Fruit fly (Drosophila melanogaster): ENCODE data around the gene CG31937.

DNA sequence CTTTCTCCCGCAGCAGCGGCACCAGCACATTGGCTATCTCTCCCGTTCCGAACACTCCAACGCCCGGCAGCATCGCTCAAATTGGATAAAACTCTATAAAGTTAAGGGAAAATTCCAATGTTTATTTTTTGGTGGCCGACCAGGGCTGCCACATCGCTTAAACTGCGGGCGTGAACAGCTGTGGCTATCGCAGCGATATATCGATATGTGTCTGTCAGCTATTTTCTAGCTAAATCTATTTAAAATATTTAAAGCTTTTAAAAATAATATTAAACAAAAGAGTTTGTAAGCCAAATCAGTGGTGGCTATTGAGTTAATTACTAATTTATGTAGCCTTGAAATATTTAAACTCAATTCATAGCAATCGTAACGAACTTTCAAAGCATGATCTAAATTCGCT lies 22.3 kb downstream of the CG31937 start, which contains the start of the genes CG17712 and CG17648:
- TF ChIP-seq CG34224 (GFP tag; IDR thresholded peaks at IDR 0.05; ENCODE audit: partially characterized antibody) (peak; percentile 86), al (GFP tag; IDR thresholded peaks at IDR 0.05) (0 out of 2 replicates have a peak, but pooled peaks have one; percentile 19)

Data from whole organism, embryonic.